Fruit fly (Drosophila melanogaster): ENCODE results near the gene Srp72.

Srp72 gene

dm6 chr3R:20543220-20543619 is 45.3 kb upstream of the Srp72 start (continued):
- TF ChIP-seq D (optimal IDR thresholded peaks at IDR 0.05) (peak; percentile 25), D (GFP tag; optimal IDR thresholded peaks at IDR 0.05) (no peak), CG15479 (GFP tag; optimal IDR thresholded peaks at IDR 0.05) (peak; percentile 3), Nf-YB (GFP tag; optimal IDR thresholded peaks at IDR 0.05) (no peak), crol (GFP tag; IDR thresholded peaks at IDR 0.05) (0 out of 2 replicates have a peak, but pooled peaks have one; percentile 29), kni (GFP tag; optimal IDR thresholded peaks at IDR 0.05) (peak; percentile 94), Dip3 (GFP tag; optimal IDR thresholded peaks at IDR 0.05) (no peak), Deaf1 (tag; optimal IDR thresholded peaks at IDR 0.05) (no peak), Sry-β (GFP tag; optimal IDR thresholded peaks at IDR 0.05) (no peak), CG17359 (tag; optimal IDR thresholded peaks at IDR 0.05) (no peak), CG7372 (GFP tag; IDR thresholded peaks at IDR 0.05) (no peak), zfh1 (GFP tag; IDR thresholded peaks at IDR 0.05) (0 out of 3 replicates have a peak, but pooled peaks have one; percentile 6)

- TF ChIP-seq grn (GFP tag; optimal IDR thresholded peaks at IDR 0.05), result peak; percentile 28
- TF ChIP-seq insv (GFP tag; optimal IDR thresholded peaks at IDR 0.05), result peak in 1 of 2 experiments; percentile 66
- TF ChIP-seq onecut (GFP tag; IDR thresholded peaks at IDR 0.05), result no peak
- TF ChIP-seq CG13424 (tag; optimal IDR thresholded peaks at IDR 0.05), result no peak
Observed at dm6 chr3R:20543719-20544118, 44.8 kb upstream of the Srp72 start.

- TF ChIP-seq CG12769 (tag; optimal IDR thresholded peaks at IDR 0.05) (no peak), CG13123 (GFP tag; optimal IDR thresholded peaks at IDR 0.05) (no peak), gro (GFP tag; optimal IDR thresholded peaks at IDR 0.05) (no peak), grn (GFP tag; optimal IDR thresholded peaks at IDR 0.05) (no peak), Drgx (GFP tag; IDR thresholded peaks at IDR 0.05) (0 out of 2 replicates have a peak, but pooled peaks have one; percentile 8)
Observed at dm6 chr3R:20544952-20545351, 43.6 kb upstream of the Srp72 start.

- no peak for TF ChIP-seq nerfin-2 (GFP tag; IDR thresholded peaks at IDR 0.05; ENCODE audit: partially characterized antibody)
- peak; percentile 23 for TF ChIP-seq Ets65A (GFP tag)
- 0 out of 2 replicates have a peak, but pooled peaks have one; percentile 11 for TF ChIP-seq ranshi (GFP tag; IDR thresholded peaks at IDR 0.05)
- TF ChIP-seq Med (GFP tag), result peak; percentile 62
- peak; percentile 40; the same call in 1 of the 3 replicates for TF ChIP-seq CG6175 (GFP tag; IDR thresholded peaks at IDR 0.05)
- peak; percentile 51 for TF ChIP-seq CG13894 (tag; optimal IDR thresholded peaks at IDR 0.05)
- no peak for TF ChIP-seq Spps (tag; optimal IDR thresholded peaks at IDR 0.05)
- TF ChIP-seq Rfx (GFP tag; IDR thresholded peaks at IDR 0.05), result 0 out of 2 replicates have a peak, but pooled peaks have one; percentile 19
- TF ChIP-seq vvl (GFP tag; IDR thresholded peaks at IDR 0.05), result 0 out of 2 replicates have a peak, but pooled peaks have one; percentile 51
- no peak for TF ChIP-seq sens-2 (GFP tag; IDR thresholded peaks at IDR 0.05)
- peak; percentile 34 for TF ChIP-seq sens (GFP tag)
- peak; percentile 22 for TF ChIP-seq sug (tag; optimal IDR thresholded peaks at IDR 0.05)
- TF ChIP-seq lmd (GFP tag; IDR thresholded peaks at IDR 0.05), result 0 out of 2 replicates have a peak, but pooled peaks have one; percentile 4
- peak; percentile 20 for TF ChIP-seq schlank (tag; optimal IDR thresholded peaks at IDR 0.05)
- peak; percentile 22; the same call in 1 of the 2 replicates for TF ChIP-seq CG32532 (GFP tag; IDR thresholded peaks at IDR 0.05)
- no peak for TF ChIP-seq sr (GFP tag; IDR thresholded peaks at IDR 0.05)
- TF ChIP-seq CG7372 (GFP tag; IDR thresholded peaks at IDR 0.05), result no peak
- TF ChIP-seq cwo (GFP tag; optimal IDR thresholded peaks at IDR 0.05), result peak; percentile 14
- TF ChIP-seq Hsf (GFP tag; optimal IDR thresholded peaks at IDR 0.05), result no peak
- TF ChIP-seq CG12769 (tag; optimal IDR thresholded peaks at IDR 0.05), result peak; percentile 18
Observed at dm6 chr3R:20545678-20546077, 42.8 kb upstream of the Srp72 start.
